Fruit fly (Drosophila melanogaster): ENCODE measurements around the gene Sgt.

The Sgt gene

dm6 chr2L:17484174-17484573, 12.8 kb downstream of the Sgt start, which contains the start of the genes GCS2beta and CG5131 (continued):
- TF ChIP-seq prd (optimal IDR thresholded peaks at IDR 0.05) (no peak), prd (GFP tag; IDR thresholded peaks at IDR 0.05) (peak; percentile 96), chif (GFP tag; optimal IDR thresholded peaks at IDR 0.05) (peak; percentile 95 to 96), h (optimal IDR thresholded peaks at IDR 0.05) (no peak), MTF-1 (GFP tag; optimal IDR thresholded peaks at IDR 0.05; ENCODE audit: borderline replicate concordance) (peak; percentile 73), ttk (GFP tag; IDR thresholded peaks at IDR 0.05) (peak; percentile 94), MESR4 (GFP tag; optimal IDR thresholded peaks at IDR 0.05) (peak; percentile 60), onecut (GFP tag; IDR thresholded peaks at IDR 0.05) (no peak), CG2116 (GFP tag; optimal IDR thresholded peaks at IDR 0.05) (peak; percentile 90), sens (GFP tag) (peak; percentile 99), CG9215 (GFP tag; IDR thresholded peaks at IDR 0.05) (peak; percentile 94), yki (optimal IDR thresholded peaks at IDR 0.05) (no peak), Antp (GFP tag; optimal IDR thresholded peaks at IDR 0.05) (peak; percentile 99), luna (GFP tag; optimal IDR thresholded peaks at IDR 0.05) (peak; percentile 92), crc (GFP tag; optimal IDR thresholded peaks at IDR 0.05) (peak; percentile 92), Hmr (GFP tag; optimal IDR thresholded peaks at IDR 0.05) (peak; percentile 93), eyg (GFP tag; optimal IDR thresholded peaks at IDR 0.05) (peak; percentile 92), CG30431 (GFP tag; optimal IDR thresholded peaks at IDR 0.05) (peak; percentile 93), CG14014 (GFP tag; IDR thresholded peaks at IDR 0.05) (peak; percentile 95), tio (GFP tag; optimal IDR thresholded peaks at IDR 0.05) (peak; percentile 89), gcm (GFP tag; optimal IDR thresholded peaks at IDR 0.05) (peak; percentile 80), Dbx (GFP tag; IDR thresholded peaks at IDR 0.05) (peak; percentile 95), CG17829 (tag; optimal IDR thresholded peaks at IDR 0.05) (peak; percentile 88), pan (optimal IDR thresholded peaks at IDR 0.05) (no peak), pan (GFP tag; optimal IDR thresholded peaks at IDR 0.05 in 1 of 2, IDR thresholded peaks at IDR 0.05 in 1 of 2) (peak in 1 of 2 experiments; percentile 95), Drgx (GFP tag; IDR thresholded peaks at IDR 0.05) (peak; percentile 91), CG7556 (GFP tag; optimal IDR thresholded peaks at IDR 0.05) (peak; percentile 87), caup (GFP tag; optimal IDR thresholded peaks at IDR 0.05; ENCODE audit: severe bottlenecking) (peak; percentile 90), CG4820 (GFP tag; optimal IDR thresholded peaks at IDR 0.05) (peak; percentile 92), ftz-f1 (GFP tag; optimal IDR thresholded peaks at IDR 0.05) (peak; percentile 58), trem (tag; optimal IDR thresholded peaks at IDR 0.05) (peak; percentile 90), CG4730 (GFP tag; IDR thresholded peaks at IDR 0.05) (peak; percentile 91), CG15269 (tag; optimal IDR thresholded peaks at IDR 0.05) (peak; percentile 89), CG4424 (GFP tag; optimal IDR thresholded peaks at IDR 0.05) (peak; percentile 92), Jarid2 (GFP tag; optimal IDR thresholded peaks at IDR 0.05) (peak; percentile 67), Hmx (GFP tag; optimal IDR thresholded peaks at IDR 0.05) (peak; percentile 86), CG10565 (GFP tag; optimal IDR thresholded peaks at IDR 0.05) (peak; percentile 61), CG11456 (GFP tag; IDR thresholded peaks at IDR 0.05) (peak; percentile 97), dmrt99B (tag; optimal IDR thresholded peaks at IDR 0.05) (peak; percentile 84), z (GFP tag; IDR thresholded peaks at IDR 0.05) (no peak), Bgb (GFP tag; IDR thresholded peaks at IDR 0.05; ENCODE audit: partially characterized antibody) (peak; percentile 87), CG13287 (GFP tag; IDR thresholded peaks at IDR 0.05; ENCODE audit: partially characterized antibody) (peak; percentile 96), slou (GFP tag; optimal IDR thresholded peaks at IDR 0.05) (peak; percentile 96), HHEX (GFP tag; optimal IDR thresholded peaks at IDR 0.05) (peak; percentile 87), CG12299 (tag; optimal IDR thresholded peaks at IDR 0.05) (peak; percentile 59), CG4854 (GFP tag; optimal IDR thresholded peaks at IDR 0.05) (peak; percentile 91), seq (GFP tag; IDR thresholded peaks at IDR 0.05) (peak; percentile 91), PHDP (tag; optimal IDR thresholded peaks at IDR 0.05) (peak; percentile 92), CG3163 (GFP tag; optimal IDR thresholded peaks at IDR 0.05) (peak; percentile 84), CG6272 (GFP tag; IDR thresholded peaks at IDR 0.05) (peak; percentile 95), esg (GFP tag; conservative IDR thresholded peaks at IDR 0.05) (peak; percentile 94), CG6791 (GFP tag; IDR thresholded peaks at IDR 0.05; ENCODE audit: partially characterized antibody) (peak; percentile 74)
